Fruit fly (Drosophila melanogaster): Measurements from ENCODE around the gene knk.

Gene knk

dm6 chr3R:10161163-10161562 is 35.7 kb upstream of the knk start, which contains the start of gene CG6254 (continued):
- no peak for TF ChIP-seq danr (GFP tag; IDR thresholded peaks at IDR 0.05)
- 0 out of 3 replicates have a peak, but pooled peaks have one; percentile 34 for TF ChIP-seq Opbp (GFP tag; IDR thresholded peaks at IDR 0.05; ENCODE audit: partially characterized antibody)
- TF ChIP-seq dan (GFP tag; IDR thresholded peaks at IDR 0.05), result no peak
- TF ChIP-seq gcm2 (GFP tag; optimal IDR thresholded peaks at IDR 0.05), result no peak
- peak; percentile 47 for TF ChIP-seq tin (GFP tag; optimal IDR thresholded peaks at IDR 0.05)
- TF ChIP-seq slbo (GFP tag; IDR thresholded peaks at IDR 0.05), result peak; percentile 74; the same call in 1 of the 2 replicates
- TF ChIP-seq Scr (GFP tag; IDR thresholded peaks at IDR 0.05; ENCODE audit: partially characterized antibody), result peak; percentile 34
- TF ChIP-seq CG14860 (GFP tag; IDR thresholded peaks at IDR 0.05; ENCODE audit: partially characterized antibody), result no peak
- peak; percentile 37 for TF ChIP-seq E2f2 (GFP tag; IDR thresholded peaks at IDR 0.05)
- TF ChIP-seq Hr51 (GFP tag; optimal IDR thresholded peaks at IDR 0.05), result peak in 1 of 2 experiments; percentile 9
- peak; percentile 10 for TF ChIP-seq Abd-B (GFP tag; optimal IDR thresholded peaks at IDR 0.05)
- peak in 1 of 2 experiments; percentile 47 for TF ChIP-seq dpn (GFP tag; optimal IDR thresholded peaks at IDR 0.05)
- TF ChIP-seq CG11093 (GFP tag; IDR thresholded peaks at IDR 0.05), result no peak
- no peak for TF ChIP-seq D19A (tag; optimal IDR thresholded peaks at IDR 0.05)
- peak; percentile 54 for TF ChIP-seq CG12659 (GFP tag; optimal IDR thresholded peaks at IDR 0.05)
- TF ChIP-seq CG2129 (GFP tag; IDR thresholded peaks at IDR 0.05; ENCODE audit: partially characterized antibody), result no peak
- TF ChIP-seq CG7556 (GFP tag; optimal IDR thresholded peaks at IDR 0.05), result no peak
- peak; percentile 73 for TF ChIP-seq CG2120 (GFP tag; optimal IDR thresholded peaks at IDR 0.05)
- TF ChIP-seq pan (optimal IDR thresholded peaks at IDR 0.05), result no peak
- TF ChIP-seq pan (GFP tag; optimal IDR thresholded peaks at IDR 0.05 in 1 of 2, IDR thresholded peaks at IDR 0.05 in 1 of 2), result peak in 1 of 2 experiments; percentile 22
- 0 out of 2 replicates have a peak, but pooled peaks have one; percentile 41 for TF ChIP-seq tna (GFP tag; IDR thresholded peaks at IDR 0.05; ENCODE audit: partially characterized antibody)
- peak; percentile 24 for TF ChIP-seq Dip3 (GFP tag; optimal IDR thresholded peaks at IDR 0.05)
- no peak for TF ChIP-seq CG31441 (GFP tag; IDR thresholded peaks at IDR 0.05)
- 0 out of 2 replicates have a peak, but pooled peaks have one; percentile 14 for TF ChIP-seq sens-2 (GFP tag; IDR thresholded peaks at IDR 0.05)
- no peak for TF ChIP-seq Sin3A (optimal IDR thresholded peaks at IDR 0.05)
- peak; percentile 34 for TF ChIP-seq Hsf (GFP tag; optimal IDR thresholded peaks at IDR 0.05)
- TF ChIP-seq Side (GFP tag; optimal IDR thresholded peaks at IDR 0.05), result peak; percentile 0
- TF ChIP-seq C15 (GFP tag; IDR thresholded peaks at IDR 0.05), result no peak
- no peak for TF ChIP-seq CkIIα-i1 (GFP tag; IDR thresholded peaks at IDR 0.05)
- peak; percentile 57; the same call in 1 of the 2 replicates for TF ChIP-seq amos (GFP tag; IDR thresholded peaks at IDR 0.05; ENCODE audit: partially characterized antibody)
- TF ChIP-seq Fer1 (GFP tag; optimal IDR thresholded peaks at IDR 0.05), result no peak
- peak; percentile 34 for TF ChIP-seq Sry-δ (GFP tag; optimal IDR thresholded peaks at IDR 0.05)
- TF ChIP-seq CG18011 (GFP tag; optimal IDR thresholded peaks at IDR 0.05), result no peak
- 0 out of 2 replicates have a peak, but pooled peaks have one; percentile 8 for TF ChIP-seq Ada2b (GFP tag; IDR thresholded peaks at IDR 0.05)
- peak; percentile 76 for TF ChIP-seq CG9932 (GFP tag; IDR thresholded peaks at IDR 0.05)
- TF ChIP-seq salm (tag; optimal IDR thresholded peaks at IDR 0.05), result no peak
- TF ChIP-seq CG9437 (GFP tag; optimal IDR thresholded peaks at IDR 0.05), result no peak
- no peak for TF ChIP-seq Hr3 (GFP tag; optimal IDR thresholded peaks at IDR 0.05)
- TF ChIP-seq CG3407 (GFP tag; optimal IDR thresholded peaks at IDR 0.05), result no peak
- TF ChIP-seq CG8281 (tag; optimal IDR thresholded peaks at IDR 0.05), result no peak
- TF ChIP-seq Trl (optimal IDR thresholded peaks at IDR 0.05), result no peak
- peak; percentile 47 for TF ChIP-seq Trl (GFP tag; optimal IDR thresholded peaks at IDR 0.05)
- TF ChIP-seq CG17802 (tag; optimal IDR thresholded peaks at IDR 0.05), result peak; percentile 28
- TF ChIP-seq CG34376 (GFP tag; optimal IDR thresholded peaks at IDR 0.05), result peak; percentile 45
- TF ChIP-seq CG8359 (GFP tag; optimal IDR thresholded peaks at IDR 0.05; ENCODE audit: borderline replicate concordance), result no peak
- TF ChIP-seq CG7928 (GFP tag; optimal IDR thresholded peaks at IDR 0.05), result peak; percentile 100
- peak; percentile 29 for TF ChIP-seq mirr (GFP tag; optimal IDR thresholded peaks at IDR 0.05)
- no peak for TF ChIP-seq CG11560 (tag; IDR thresholded peaks at IDR 0.05)
- peak; percentile 22; the same call in 1 of the 2 replicates for TF ChIP-seq sna (GFP tag; IDR thresholded peaks at IDR 0.05; ENCODE audit: partially characterized antibody)
- TF ChIP-seq seq (GFP tag; IDR thresholded peaks at IDR 0.05), result 0 out of 2 replicates have a peak, but pooled peaks have one; percentile 26
- peak; percentile 34; the same call in 1 of the 2 replicates for TF ChIP-seq CG14441 (GFP tag; IDR thresholded peaks at IDR 0.05)

All from whole organism, embryonic.